Fruit fly (Drosophila melanogaster): ENCODE results near the gene CG10749.

Gene CG10749

DNA sequence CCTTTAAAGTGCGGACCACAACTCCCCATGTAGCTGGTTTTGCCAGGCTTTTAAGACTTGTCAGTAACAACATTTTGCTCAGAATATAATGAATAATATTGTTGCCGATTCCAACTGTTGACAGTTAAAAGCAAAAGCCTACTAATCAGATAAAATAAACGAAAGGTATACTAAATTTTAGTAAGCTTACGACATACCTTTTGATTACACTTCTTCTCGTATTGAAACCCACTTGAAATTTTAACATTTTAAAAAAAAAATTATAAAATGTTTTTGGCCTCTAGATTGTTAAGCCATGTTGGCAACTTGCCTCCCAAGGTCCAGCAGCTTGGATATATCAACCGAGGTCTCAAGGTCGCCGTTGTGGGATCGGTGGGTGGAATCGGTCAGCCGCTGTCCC is at the start of gene CG10749, which contains the start of gene CG10748:
Gene CG10749, plus strand, starts transcription at position 216 of the 400 bp plus-strand sequence.
Gene CG10748, minus strand, starts transcription at position 101 of the 400 bp plus-strand sequence.
- no peak for TF ChIP-seq noc (tag; optimal IDR thresholded peaks at IDR 0.05)

DNA sequence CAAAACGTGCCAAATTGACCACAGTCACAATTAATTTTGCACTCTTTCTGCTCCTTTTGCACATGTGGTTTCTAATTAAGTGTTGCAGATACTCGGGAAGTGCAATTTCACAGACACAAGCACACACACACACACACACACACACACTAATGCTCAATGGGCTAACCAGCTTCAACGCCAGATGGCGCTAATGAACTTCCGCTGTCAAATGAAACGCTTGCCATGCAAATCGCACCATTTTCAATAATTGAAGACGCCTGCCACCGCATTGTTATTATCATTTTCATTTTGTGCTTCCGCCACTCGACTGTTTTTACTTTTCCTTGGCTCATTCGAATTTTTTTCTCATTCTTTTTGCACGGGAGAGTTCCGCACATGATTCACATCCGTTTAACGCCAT is 22.9 kb upstream of the CG10749 start:
- no peak for TF ChIP-seq noc (tag; optimal IDR thresholded peaks at IDR 0.05)

DNA sequence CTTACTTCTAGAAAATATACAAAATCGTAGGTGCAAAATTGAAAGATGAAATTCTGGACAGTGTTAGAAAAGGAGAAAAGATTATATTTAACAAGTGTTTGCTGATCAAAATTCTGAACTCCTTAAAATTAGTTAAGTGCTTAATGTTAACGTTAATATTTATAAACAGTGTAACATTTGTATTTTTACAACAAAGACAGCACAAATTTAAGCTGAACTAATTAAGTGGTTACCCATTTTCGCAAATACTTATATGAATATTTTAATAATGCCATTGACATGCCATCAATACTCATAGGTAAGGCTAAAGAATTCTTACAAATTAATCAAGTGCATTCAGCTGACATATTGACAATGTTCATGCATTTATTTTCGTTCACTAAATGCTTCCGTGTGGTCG is 17.7 kb upstream of the CG10749 start, which contains the start of gene CG10752:
Gene CG10752, minus strand, starts transcription at position 101 of the 400 bp plus-strand sequence.
- TF ChIP-seq noc (tag; optimal IDR thresholded peaks at IDR 0.05) = no peak

DNA sequence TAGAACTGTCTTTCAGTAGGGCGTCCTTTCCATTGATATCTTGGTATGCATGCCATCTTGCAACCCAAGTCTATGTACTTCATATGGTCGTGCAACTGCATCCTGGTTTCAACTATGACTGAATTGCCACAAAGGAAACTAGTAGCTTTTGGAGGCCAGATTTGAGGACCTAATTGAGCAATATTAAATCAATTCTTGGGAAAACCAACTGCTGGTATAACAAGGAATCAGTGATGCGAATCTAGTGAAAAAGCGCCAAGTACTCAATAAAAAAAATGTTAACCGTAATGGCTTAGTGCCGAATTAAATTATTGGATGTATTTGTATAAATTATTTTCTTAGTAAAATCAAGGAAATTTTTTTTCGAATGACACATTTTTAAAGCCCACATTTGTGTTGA is 4.6 kb upstream of the CG10749 start, which contains the start of gene Or69a:
Gene Or69a, minus strand, starts transcription at position 101 of the 400 bp plus-strand sequence.
- TF ChIP-seq noc (tag; optimal IDR thresholded peaks at IDR 0.05) = no peak

DNA sequence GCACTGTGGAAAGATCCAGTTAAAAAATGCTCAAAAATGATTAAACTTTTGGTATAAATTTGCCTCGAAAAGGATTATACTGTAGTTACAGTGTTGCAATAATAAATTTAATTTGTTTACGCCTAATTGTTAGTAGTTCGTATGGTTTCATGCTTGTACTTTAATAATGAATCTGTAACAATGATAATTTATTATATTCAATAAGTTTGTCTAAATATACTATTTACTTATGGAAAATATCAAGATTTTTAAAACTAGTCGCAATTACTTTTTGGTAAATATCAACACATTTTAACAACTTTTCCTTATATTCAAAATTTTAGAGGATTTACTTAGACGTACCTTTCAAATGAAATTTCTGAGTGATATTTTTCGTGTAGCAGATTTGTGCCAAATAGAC is 22.6 kb downstream of the CG10749 start, which contains the start of gene CG11262:
Gene CG11262, plus strand, starts transcription at position 301 of the 400 bp plus-strand sequence.
- TF ChIP-seq noc (tag; optimal IDR thresholded peaks at IDR 0.05) = no peak

DNA sequence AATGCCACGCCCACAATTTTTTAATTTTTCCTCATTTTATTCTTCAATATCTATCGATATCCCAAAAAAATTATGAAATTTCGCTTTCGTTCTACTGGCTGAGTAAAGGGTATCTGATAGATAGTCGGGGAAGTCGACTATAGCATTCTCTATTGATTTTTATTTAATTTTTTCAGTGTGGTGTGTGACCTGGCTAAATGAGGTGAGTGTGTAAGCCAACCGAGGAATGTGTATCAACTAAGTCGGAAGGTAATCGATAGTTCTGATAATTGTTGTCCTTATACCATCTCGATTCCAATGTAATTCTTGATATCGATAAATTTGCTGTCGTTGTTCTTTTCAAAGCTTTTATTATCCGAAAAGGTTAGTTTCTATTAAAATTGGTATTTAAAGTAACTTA is 34.2 kb downstream of the CG10749 start, which contains the start of gene CG11263:
Gene CG11263, plus strand, starts transcription at position 328 of the 400 bp plus-strand sequence.
- no peak for TF ChIP-seq noc (tag; optimal IDR thresholded peaks at IDR 0.05)

DNA sequence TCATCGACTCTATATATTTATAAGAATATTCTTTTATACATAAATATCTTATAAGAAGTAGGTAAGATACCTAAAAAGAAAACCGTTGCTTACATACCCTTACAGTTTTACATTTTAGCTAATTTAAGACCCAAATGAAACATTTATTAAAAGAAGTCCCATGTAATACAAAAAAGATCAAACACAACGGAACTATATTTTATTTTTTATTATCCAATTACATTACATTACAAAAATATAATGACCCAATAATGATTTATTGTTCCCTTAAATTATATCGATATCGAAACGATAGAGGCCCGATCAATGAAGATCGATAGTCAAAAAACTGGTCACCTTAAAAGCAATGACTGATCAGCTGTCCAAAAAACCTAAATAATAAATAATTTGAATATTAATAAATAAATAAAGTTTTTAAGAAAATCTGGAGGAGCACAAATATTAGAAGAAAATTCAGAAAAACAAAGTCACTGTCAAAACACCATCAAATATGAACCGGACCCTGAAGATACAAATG is 35.7 kb downstream of the CG10749 start:
- TF ChIP-seq noc (tag; optimal IDR thresholded peaks at IDR 0.05) = no peak

DNA sequence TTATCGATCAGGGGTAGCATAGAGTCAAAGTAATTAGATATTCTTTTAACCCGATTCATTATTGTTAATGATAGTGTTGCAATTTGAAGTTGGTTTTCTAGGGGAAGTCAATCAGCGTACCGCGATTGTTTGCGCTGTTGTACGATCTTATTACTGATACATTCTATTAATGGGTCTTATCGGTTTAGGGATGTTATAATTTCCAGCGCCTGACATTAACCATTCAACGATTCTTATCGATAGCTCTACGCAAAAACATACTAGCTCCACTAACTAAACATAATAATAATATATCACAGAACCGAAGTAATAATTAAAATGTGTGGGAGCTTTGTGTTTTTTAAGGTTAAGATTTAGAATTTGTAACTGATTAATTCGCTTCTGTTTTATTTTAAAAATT is 39.2 kb downstream of the CG10749 start, which contains the start of gene Cul6:
Gene Cul6, minus strand, starts transcription at position 175 of the 400 bp plus-strand sequence.
- TF ChIP-seq noc (tag; optimal IDR thresholded peaks at IDR 0.05) = no peak

DNA sequence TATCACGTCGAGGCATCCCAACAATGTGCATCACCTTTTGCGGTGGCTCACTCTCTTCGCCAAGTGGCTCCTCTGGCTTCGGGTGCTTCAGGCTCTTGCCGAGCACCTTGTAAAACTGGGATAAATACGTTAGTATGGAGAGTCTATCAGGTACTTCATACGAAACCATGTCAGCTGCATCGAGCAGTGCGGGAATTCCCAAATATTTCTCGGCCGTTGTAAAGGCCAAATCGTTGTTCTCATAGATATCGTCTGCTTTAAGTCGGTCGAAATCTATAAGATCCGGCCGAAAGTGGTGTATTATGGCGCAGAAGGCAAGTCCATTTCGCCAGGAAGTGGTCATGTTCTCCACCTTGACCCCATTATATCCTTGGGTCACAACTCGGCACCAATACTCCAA is 42.4 kb downstream of the CG10749 start:
- TF ChIP-seq noc (tag; optimal IDR thresholded peaks at IDR 0.05) = no peak

DNA sequence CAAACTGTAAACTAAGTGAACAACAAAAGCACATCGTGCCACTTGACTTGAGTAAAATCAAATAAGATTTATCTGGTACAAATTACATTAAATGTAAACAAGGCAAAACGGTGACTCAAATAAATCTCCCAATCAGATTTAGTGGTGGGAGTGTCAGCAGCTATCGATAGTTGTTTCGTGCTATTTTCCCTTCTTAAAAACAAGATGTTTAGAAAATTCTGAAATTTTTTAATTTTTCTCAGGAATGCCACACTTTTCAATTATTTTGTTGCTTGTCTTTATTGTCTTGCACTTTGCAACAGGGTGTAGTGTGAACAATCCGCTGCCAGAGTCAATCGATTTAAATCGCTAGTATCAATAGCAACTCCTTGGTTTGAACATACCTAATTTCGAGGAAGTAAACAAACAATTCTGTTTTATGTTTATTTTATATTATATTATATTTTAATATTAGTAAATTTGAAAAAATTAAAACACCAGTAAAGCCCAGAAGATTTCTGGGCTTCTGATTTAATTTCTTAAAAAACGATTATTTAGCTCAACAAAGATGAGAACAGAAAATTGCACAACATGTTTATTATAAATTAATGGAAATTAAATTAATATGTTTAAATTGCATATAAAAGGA is 43.0 kb downstream of the CG10749 start, which contains the start of gene MICAL-like:
Gene MICAL-like, minus strand, starts transcription at position 138 of the 628 bp plus-strand sequence.
- TF ChIP-seq noc (tag; optimal IDR thresholded peaks at IDR 0.05) = no peak

DNA sequence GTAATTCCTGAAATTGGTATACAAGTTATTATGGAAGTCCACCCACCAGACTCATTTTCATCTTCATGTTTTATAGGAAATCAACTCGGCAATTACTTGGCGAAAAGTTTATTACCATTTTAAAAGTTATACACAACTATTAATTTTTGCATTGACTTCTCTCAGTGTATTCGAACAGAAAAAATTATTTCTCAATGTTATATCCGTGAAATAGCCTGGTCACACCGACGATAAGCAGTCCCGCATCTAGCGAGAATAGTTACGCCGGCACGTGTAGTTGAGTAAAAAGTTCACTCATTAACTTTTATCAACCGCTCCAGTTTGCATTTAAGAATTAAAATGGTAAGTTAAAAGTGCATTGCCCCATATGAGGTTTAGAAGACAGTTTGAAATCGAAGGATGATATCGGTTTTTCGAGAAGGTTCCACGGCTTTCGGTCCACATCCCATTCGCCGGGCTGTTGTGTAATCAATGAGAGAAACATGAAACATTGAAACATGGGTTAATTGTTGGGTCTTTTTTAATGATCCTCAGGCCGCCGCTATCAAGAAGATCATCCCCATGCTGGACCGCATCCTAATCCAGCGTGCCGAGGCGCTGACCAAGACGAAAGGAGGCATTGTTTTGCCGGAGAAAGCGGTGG is 43.7 kb downstream of the CG10749 start, which contains the start of gene CG11267:
Gene CG11267, plus strand, starts transcription at position 228 of the 643 bp plus-strand sequence.
- peak; percentile 42 for TF ChIP-seq noc (tag; optimal IDR thresholded peaks at IDR 0.05)

DNA sequence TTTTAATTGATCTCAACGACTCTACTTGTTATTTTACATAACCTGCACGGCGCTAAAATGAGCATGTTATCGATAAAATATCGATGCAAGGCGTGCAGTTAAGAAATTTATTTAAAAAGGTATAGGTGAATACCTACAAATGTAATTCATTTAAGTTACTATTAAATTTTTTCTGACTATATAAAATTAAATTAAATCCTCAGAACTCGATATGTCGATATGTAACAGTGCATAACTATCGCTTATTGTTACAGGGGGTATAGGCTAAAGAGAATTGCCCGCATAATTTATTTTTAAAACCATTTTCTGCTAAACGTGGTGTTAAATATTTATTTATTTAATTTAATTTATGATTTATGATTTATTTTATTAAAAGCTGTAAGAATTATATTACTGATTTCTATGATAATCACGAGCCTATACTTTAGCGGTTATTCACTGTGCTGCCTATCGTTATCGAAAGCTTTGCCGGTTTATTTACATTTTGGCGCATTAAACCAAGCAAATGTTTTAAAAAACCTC is 45.6 kb downstream of the CG10749 start, which contains the start of the genes mRpL20 and Icmt:
Gene mRpL20, minus strand, starts transcription at position 65 of the 522 bp plus-strand sequence.
Gene Icmt, plus strand, starts transcription at position 464 of the 522 bp plus-strand sequence.
- peak; percentile 92 for TF ChIP-seq noc (tag; optimal IDR thresholded peaks at IDR 0.05)

DNA sequence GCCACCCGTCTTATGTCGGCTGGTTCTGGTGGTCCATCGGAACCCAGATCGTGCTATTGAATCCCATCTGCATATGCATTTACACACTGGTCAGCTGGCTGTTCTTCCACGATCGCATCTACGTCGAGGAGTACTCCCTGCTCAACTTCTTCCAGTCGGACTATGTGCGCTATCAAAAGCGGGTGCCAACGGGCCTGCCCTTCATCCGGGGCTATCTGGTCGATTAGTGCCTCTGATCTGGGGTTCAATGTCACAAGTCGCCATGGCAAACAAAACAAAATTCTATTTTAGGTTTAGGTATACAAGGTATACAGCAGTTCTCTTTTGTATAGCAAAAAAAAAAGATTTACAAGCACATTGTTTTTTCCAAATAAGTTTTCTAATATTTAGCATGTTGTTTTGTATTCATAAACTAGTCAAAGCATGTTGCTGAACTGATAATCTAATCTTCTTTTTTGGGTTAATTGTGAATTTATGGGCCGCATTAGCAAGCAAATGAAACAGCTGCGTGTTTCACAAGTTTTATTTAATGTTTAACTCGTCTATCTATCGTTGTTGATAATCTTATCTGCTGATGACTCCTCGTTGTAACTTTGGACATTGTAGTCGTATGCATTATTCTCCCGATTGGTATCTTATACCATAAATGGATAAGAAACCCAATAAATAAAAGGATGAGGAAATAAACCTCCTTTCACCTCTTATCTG is 47.1 kb downstream of the CG10749 start:
- peak; percentile 62 for TF ChIP-seq noc (tag; optimal IDR thresholded peaks at IDR 0.05)

DNA sequence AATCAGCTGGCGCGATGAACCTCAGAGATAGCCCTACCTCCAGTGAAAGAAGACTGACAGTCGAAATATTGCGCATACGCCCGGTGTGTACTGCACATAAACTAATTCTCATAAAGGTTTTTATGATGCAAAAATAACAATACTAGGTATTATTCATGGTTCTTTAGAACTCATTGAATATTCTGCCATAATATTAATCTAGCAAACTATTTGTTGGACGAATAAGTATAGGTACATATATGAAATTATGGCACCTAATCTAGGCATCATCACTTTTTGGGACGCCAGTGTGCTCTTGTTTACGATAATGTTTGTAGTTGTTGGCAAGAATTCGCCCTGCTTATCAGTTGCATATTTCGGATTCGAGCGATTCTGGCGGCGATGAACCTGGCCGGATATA is 49.5 kb downstream of the CG10749 start:
- peak; percentile 77 for TF ChIP-seq noc (tag; optimal IDR thresholded peaks at IDR 0.05)

DNA sequence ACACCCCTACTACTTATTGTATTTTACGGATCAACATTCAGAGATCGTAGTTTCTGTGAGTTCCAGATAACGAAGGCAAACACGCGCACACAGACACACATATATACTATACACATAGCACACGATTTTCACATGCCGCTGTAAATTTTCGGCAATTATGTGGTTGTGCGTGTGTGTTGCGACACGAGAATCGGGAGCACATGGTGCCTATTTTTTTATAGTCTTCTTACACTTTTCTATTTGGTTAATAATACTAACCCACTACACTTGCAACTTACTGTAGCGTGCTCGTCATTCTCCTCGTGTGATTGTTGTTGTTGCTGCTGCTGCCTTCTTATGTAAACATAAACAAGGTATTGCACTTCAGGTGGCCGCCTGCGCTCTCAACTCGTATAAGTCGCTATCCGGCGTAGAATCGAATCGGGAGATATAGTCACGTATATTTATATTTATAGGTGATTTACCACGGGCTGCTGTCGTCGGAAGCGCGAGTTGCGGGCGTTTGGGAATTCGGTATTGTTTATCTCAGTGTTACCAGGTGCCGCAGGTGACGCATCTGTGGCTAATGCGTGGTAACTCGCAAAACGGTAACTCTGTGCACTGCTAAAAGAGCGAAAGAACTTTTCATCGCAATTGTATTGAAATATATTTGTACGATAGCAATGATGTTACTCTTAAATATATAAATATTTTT is 50.0 kb downstream of the CG10749 start, which contains the start of gene Adk2:
Gene Adk2, minus strand, starts transcription at position 529 of the 694 bp plus-strand sequence.
- peak; percentile 16 for TF ChIP-seq noc (tag; optimal IDR thresholded peaks at IDR 0.05)
